Worm (Caenorhabditis elegans) whole organism, early embryonic: ENCODE data around the gene dgat-2.

Source experiments
- B0310.2 ChIP-seq: sonication (generic microtip); optimal IDR thresholded peaks from 2 replicates; lab custom pipeline; 2016; ENCODE audit warnings: mild to moderate bottlenecking, missing genetic modification characterization, missing compliant biosample characterization
- F13C5.2 ChIP-seq: sonication (generic microtip); optimal IDR thresholded peaks from 2 replicates; lab custom pipeline; 2017; ENCODE audit warnings: mild to moderate bottlenecking, missing genetic modification characterization, inconsistent platforms, missing compliant biosample characterization
- aly-1 ChIP-seq: sonication (generic microtip); optimal IDR thresholded peaks from 2 replicates; lab custom pipeline; 2016; ENCODE audit warnings: missing genetic modification characterization, missing compliant biosample characterization
- ama-1 ChIP-seq: fragments of 150-350 bp; optimal IDR thresholded peaks from 2 replicates; lab custom pipeline; 2014
- ceh-13 ChIP-seq: fragments of 200-800 bp; sonication (Bioruptor generic); optimal IDR thresholded peaks from 2 replicates; lab custom pipeline; 2018; ENCODE audit warnings: mild to moderate bottlenecking, missing genetic modification characterization, missing compliant biosample characterization
- ceh-36 ChIP-seq: sonication (generic microtip); optimal IDR thresholded peaks from 2 replicates; lab custom pipeline; 2016; ENCODE audit warnings: missing genetic modification characterization, inconsistent platforms, missing compliant biosample characterization
- ets-7 ChIP-seq: sonication (generic microtip); optimal IDR thresholded peaks from 2 replicates; lab custom pipeline; 2016; ENCODE audit warnings: missing genotype, missing genetic modification characterization, missing compliant biosample characterization
- flt-1 ChIP-seq: fragments of 200-800 bp; sonication (Bioruptor generic); IDR thresholded peaks from 2 replicates; pipeline ENCODE4 v1.3.6; 2022; ENCODE audit warnings: missing genetic modification characterization, missing compliant biosample characterization
- hmbx-1 ChIP-seq: sonication (generic microtip); optimal IDR thresholded peaks from 2 replicates; lab custom pipeline; 2016; ENCODE audit warnings: mild to moderate bottlenecking, missing genetic modification characterization, missing compliant biosample characterization
- hmg-4 ChIP-seq: fragments of 200-800 bp; sonication (Bioruptor generic); optimal IDR thresholded peaks from 2 replicates; lab custom pipeline; 2018; ENCODE audit warnings: mild to moderate bottlenecking, missing genetic modification characterization, missing compliant biosample characterization
- hnd-1 ChIP-seq: sonication (generic microtip); optimal IDR thresholded peaks from 2 replicates; lab custom pipeline; 2016; ENCODE audit warnings: missing genetic modification characterization, missing compliant biosample characterization
- pes-1 ChIP-seq: fragments of 200-800 bp; sonication (Bioruptor generic); IDR thresholded peaks from 2 replicates; pipeline ENCODE4 v1.3.6; 2022; ENCODE audit warnings: missing genetic modification reagents, missing genetic modification characterization, missing compliant biosample characterization
- scrt-1 ChIP-seq: fragments of 200-800 bp; sonication (Bioruptor generic); IDR thresholded peaks from 2 replicates; pipeline ENCODE4 v1.3.6; 2022; ENCODE audit warnings: missing genetic modification characterization, missing compliant biosample characterization
- sea-1 ChIP-seq: fragments of 200-800 bp; sonication (Bioruptor generic); conservative IDR thresholded peaks from 2 replicates; pipeline ENCODE4 v1.3.6; 2022; ENCODE audit warnings: missing genetic modification characterization, missing compliant biosample characterization
- tbx-11 ChIP-seq: fragments of 200-800 bp; sonication (Bioruptor generic); IDR thresholded peaks from 2 replicates; pipeline ENCODE4 v1.3.6; 2022; ENCODE audit warnings: missing genetic modification characterization, missing compliant biosample characterization
- tbx-37 ChIP-seq: fragments of 200-800 bp; sonication (Bioruptor generic); conservative IDR thresholded peaks from 2 replicates; pipeline ENCODE4 v1.3.6; 2022; ENCODE audit warnings: missing genetic modification reagents, missing genetic modification characterization, missing compliant biosample characterization
- tra-4 ChIP-seq: sonication (generic microtip); optimal IDR thresholded peaks from 2 replicates; lab custom pipeline; 2017; ENCODE audit warnings: missing genetic modification characterization, missing compliant biosample characterization

Gene dgat-2

ce11 chrV:17700728-17701262 is 40.7 kb downstream of the dgat-2 start, which contains the start of the genes Y26G10.5 and srh-32:
Y26G10.5 (minus strand) TSS chrV:17700828.
srh-32 (plus strand) TSS chrV:17701212.
- TF ChIP-seq hnd-1 = no peak
- no peak for TF ChIP-seq ceh-13
- TF ChIP-seq sea-1 = no peak
- TF ChIP-seq pes-1 (GFP tag; lab: Robert Waterston, UW) = no peak
- TF ChIP-seq scrt-1 (GFP tag; lab: Robert Waterston, UW) = no peak
- TF ChIP-seq flt-1 (GFP tag; lab: Robert Waterston, UW) = no peak
- TF ChIP-seq tbx-37 = no peak
- TF ChIP-seq F13C5.2 (tag; lab: Kevin White, UChicago) = no peak
- TF ChIP-seq tbx-11 (GFP tag; lab: Robert Waterston, UW) = no peak
- no peak for TF ChIP-seq B0310.2 (tag; lab: Kevin White, UChicago)
- TF ChIP-seq aly-1 (tag; lab: Kevin White, UChicago) = no peak
- no peak for TF ChIP-seq tra-4 (tag; lab: Kevin White, UChicago)

DNA sequence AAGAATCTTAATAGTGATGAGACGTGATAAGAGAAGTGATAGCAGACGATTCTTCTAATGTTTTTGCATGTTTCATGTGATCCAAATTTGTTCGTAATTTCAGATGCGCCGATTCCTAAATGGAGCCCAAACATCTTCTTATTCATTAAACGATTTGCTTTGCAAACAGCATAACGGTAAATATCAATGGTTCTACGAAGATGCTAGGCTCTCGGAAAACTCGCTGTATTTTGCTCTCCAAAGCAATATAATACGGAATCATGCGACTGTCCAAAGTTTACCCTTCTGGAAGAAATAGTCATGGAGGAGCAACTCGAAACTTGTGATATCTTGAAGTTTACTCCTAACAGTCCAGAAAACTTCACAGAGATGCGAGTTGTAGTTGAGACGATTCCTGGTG is 45.7 kb downstream of the dgat-2 start, which contains the start of gene W06D12.6:
Gene W06D12.6, plus strand, starts transcription at position 301 of the 400 bp plus-strand sequence.
- TF ChIP-seq hmg-4 (GFP tag; lab: Kevin White, UChicago) (no peak), B0310.2 (tag; lab: Kevin White, UChicago) (no peak), ets-7 (no peak), F13C5.2 (tag; lab: Kevin White, UChicago) (no peak), tbx-37 (no peak), flt-1 (GFP tag; lab: Robert Waterston, UW) (no peak), ceh-13 (no peak), pes-1 (GFP tag; lab: Robert Waterston, UW) (no peak), sea-1 (no peak), hmbx-1 (tag; lab: Kevin White, UChicago) (no peak), aly-1 (tag; lab: Kevin White, UChicago) (no peak), ceh-36 (tag; lab: Kevin White, UChicago) (no peak), tbx-11 (GFP tag; lab: Robert Waterston, UW) (no peak), hnd-1 (no peak), ama-1 (no peak), scrt-1 (GFP tag; lab: Robert Waterston, UW) (no peak), tra-4 (tag; lab: Kevin White, UChicago) (no peak)

- TF ChIP-seq sea-1 = no peak
- TF ChIP-seq ama-1 = no peak
- no peak for TF ChIP-seq flt-1 (GFP tag; lab: Robert Waterston, UW)
- no peak for TF ChIP-seq hmg-4 (GFP tag; lab: Kevin White, UChicago)
- no peak for TF ChIP-seq aly-1 (tag; lab: Kevin White, UChicago)
- TF ChIP-seq hnd-1 = no peak
- TF ChIP-seq pes-1 (GFP tag; lab: Robert Waterston, UW) = no peak
- no peak for TF ChIP-seq ets-7
These were observed 46.2 kb downstream of the dgat-2 start for ce11 chrV:17706217-17706806.

ce11 chrV:17707022-17707421 is 46.9 kb downstream of the dgat-2 start, which contains the start of gene srh-31:
srh-31 (plus strand) TSS chrV:17707322.
- TF ChIP-seq hmbx-1 (tag; lab: Kevin White, UChicago) (no peak), ets-7 (no peak), scrt-1 (GFP tag; lab: Robert Waterston, UW) (no peak), ama-1 (no peak), F13C5.2 (tag; lab: Kevin White, UChicago) (no peak), hnd-1 (no peak), ceh-36 (tag; lab: Kevin White, UChicago) (no peak), tra-4 (tag; lab: Kevin White, UChicago) (no peak), hmg-4 (GFP tag; lab: Kevin White, UChicago) (no peak), ceh-13 (no peak), tbx-37 (no peak)
